Fruit fly (Drosophila melanogaster): Measurements from ENCODE around the gene CG43998.

Gene CG43998

DNA sequence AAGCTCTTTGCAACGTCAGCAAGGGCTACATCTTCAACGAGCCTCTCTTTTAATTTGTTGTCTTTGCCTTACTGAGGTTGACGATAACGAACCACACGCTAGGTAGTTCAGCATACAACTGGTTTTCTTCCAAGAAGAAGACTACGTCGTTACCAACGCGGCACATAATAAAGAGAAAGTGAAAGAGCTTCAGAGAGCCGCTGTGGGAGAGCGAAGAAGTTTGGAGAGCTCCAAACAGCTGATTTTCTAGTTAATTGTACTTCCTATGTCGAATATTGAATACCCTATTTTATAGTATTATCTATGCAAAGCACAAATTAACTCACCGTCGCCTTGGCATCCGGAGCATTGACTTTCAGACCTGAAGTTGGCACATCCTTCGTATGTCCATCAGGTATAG is 26.6 kb upstream of the CG43998 start (continued):
- TF ChIP-seq Sox15 (GFP tag; optimal IDR thresholded peaks at IDR 0.05) (no peak), Sox102F (GFP tag; optimal IDR thresholded peaks at IDR 0.05) (peak; percentile 17), CG3032 (tag; optimal IDR thresholded peaks at IDR 0.05) (no peak), CG8119 (GFP tag; IDR thresholded peaks at IDR 0.05) (peak; percentile 29; the same call in 1 of the 3 replicates), Hr39 (GFP tag; optimal IDR thresholded peaks at IDR 0.05) (no peak), dsx (GFP tag; optimal IDR thresholded peaks at IDR 0.05; ENCODE audit: poor library complexity, severe bottlenecking) (peak; percentile 57), CG3919 (GFP tag; optimal IDR thresholded peaks at IDR 0.05) (peak; percentile 41), CG34406 (GFP tag; optimal IDR thresholded peaks at IDR 0.05) (no peak), achi (GFP tag; optimal IDR thresholded peaks at IDR 0.05) (no peak), Blimp-1 (GFP tag; optimal IDR thresholded peaks at IDR 0.05) (peak; percentile 90)

DNA sequence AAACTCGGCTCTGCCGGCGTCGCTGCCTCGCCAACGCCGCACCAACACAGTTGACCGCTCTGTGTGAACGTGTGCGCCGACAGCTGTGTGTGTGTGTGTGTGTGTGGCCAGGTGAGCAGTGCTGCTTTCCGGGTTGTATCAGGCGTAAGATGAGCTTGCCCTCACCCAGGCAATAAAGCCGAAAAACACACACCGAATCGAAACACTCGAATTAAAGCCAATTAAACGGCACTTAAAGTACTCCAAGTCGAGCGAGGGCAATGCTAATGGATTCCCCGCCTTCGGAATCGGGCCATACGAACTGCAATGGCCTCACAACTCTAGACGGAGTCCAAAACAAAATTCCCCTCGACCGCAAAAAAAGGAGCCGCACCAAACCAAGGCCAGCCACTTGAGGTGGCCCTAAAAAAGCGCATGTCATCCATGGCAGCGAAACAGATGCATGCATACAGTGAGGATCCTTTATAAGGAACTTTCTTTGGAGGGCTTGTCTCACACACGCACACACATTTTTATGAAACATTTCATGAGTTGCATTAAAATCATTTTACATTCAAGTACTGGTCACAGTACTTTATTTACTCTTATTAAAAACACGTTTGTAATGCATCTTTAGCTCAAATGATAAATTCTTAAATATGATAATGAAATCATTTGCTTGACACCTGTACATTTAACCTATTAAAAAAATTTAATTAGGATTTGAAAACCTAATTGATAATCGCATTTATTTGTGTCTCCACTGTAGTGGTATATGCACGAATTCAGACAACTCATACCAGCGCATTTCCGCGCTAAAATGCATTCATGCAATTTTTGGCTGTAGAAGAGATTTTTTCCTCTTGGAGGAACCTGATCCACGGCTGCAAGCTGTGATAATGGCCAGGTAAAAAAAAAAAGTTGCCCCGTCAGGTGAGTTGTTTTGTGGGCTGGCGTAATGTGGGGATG is 19.9 kb upstream of the CG43998 start:
- TF ChIP-seq pdm3 (GFP tag; optimal IDR thresholded peaks at IDR 0.05) (peak; percentile 96), dsx (GFP tag; optimal IDR thresholded peaks at IDR 0.05; ENCODE audit: poor library complexity, severe bottlenecking) (peak; percentile 96), dac (GFP tag; optimal IDR thresholded peaks at IDR 0.05) (peak; percentile 73), Lpt (GFP tag; optimal IDR thresholded peaks at IDR 0.05) (peak; percentile 83), fkh (GFP tag; optimal IDR thresholded peaks at IDR 0.05) (no peak), CG8119 (GFP tag; IDR thresholded peaks at IDR 0.05) (peak; percentile 93), Ets96B (tag; optimal IDR thresholded peaks at IDR 0.05) (peak; percentile 98), Ets21C (GFP tag; optimal IDR thresholded peaks at IDR 0.05) (peak; percentile 91), CG34406 (GFP tag; optimal IDR thresholded peaks at IDR 0.05) (peak; percentile 95), CG6276 (GFP tag; optimal IDR thresholded peaks at IDR 0.05) (peak; percentile 89), lz (GFP tag; optimal IDR thresholded peaks at IDR 0.05) (peak; percentile 95), ss (GFP tag; optimal IDR thresholded peaks at IDR 0.05) (peak; percentile 93 to 98), svp (GFP tag) (peak; percentile 99), Smox (GFP tag; optimal IDR thresholded peaks at IDR 0.05) (peak; percentile 95), Gug (GFP tag; IDR thresholded peaks at IDR 0.05) (peak; percentile 68), CG32006 (GFP tag; optimal IDR thresholded peaks at IDR 0.05) (peak; percentile 89), esn (GFP tag; optimal IDR thresholded peaks at IDR 0.05) (peak; percentile 97), vri (GFP tag; optimal IDR thresholded peaks at IDR 0.05) (peak; percentile 88), Sox102F (GFP tag; optimal IDR thresholded peaks at IDR 0.05) (peak; percentile 93), Sox14 (GFP tag; optimal IDR thresholded peaks at IDR 0.05) (peak; percentile 96), eg (GFP tag; IDR thresholded peaks at IDR 0.05) (peak; percentile 78), spab (GFP tag; optimal IDR thresholded peaks at IDR 0.05) (peak; percentile 97), CG3919 (GFP tag; optimal IDR thresholded peaks at IDR 0.05) (peak; percentile 96), CG6163 (GFP tag; IDR thresholded peaks at IDR 0.05) (peak; percentile 87), Eip93F (GFP tag; optimal IDR thresholded peaks at IDR 0.05) (peak; percentile 73), Eip75B (GFP tag; optimal IDR thresholded peaks at IDR 0.05) (peak; percentile 96), CG11902 (GFP tag; optimal IDR thresholded peaks at IDR 0.05) (peak; percentile 94), acj6 (GFP tag; optimal IDR thresholded peaks at IDR 0.05) (peak; percentile 95), CG11294 (GFP tag; IDR thresholded peaks at IDR 0.05) (peak; percentile 48), CG4318 (GFP tag; optimal IDR thresholded peaks at IDR 0.05) (peak; percentile 78), cyc (GFP tag; optimal IDR thresholded peaks at IDR 0.05) (peak; percentile 92), Met (GFP tag; optimal IDR thresholded peaks at IDR 0.05) (peak; percentile 96), CG9139 (GFP tag; optimal IDR thresholded peaks at IDR 0.05) (peak; percentile 91), CG10631 (GFP tag; optimal IDR thresholded peaks at IDR 0.05) (peak; percentile 94), CG8319 (GFP tag; optimal IDR thresholded peaks at IDR 0.05) (peak; percentile 92), CG15336 (GFP tag; IDR thresholded peaks at IDR 0.05) (peak; percentile 89), CG8632 (GFP tag; optimal IDR thresholded peaks at IDR 0.05) (peak; percentile 94), CG16779 (tag; optimal IDR thresholded peaks at IDR 0.05) (peak; percentile 91), CG31627 (GFP tag; optimal IDR thresholded peaks at IDR 0.05) (peak; percentile 94), CG6808 (GFP tag; optimal IDR thresholded peaks at IDR 0.05) (peak; percentile 98), fd85E (GFP tag; optimal IDR thresholded peaks at IDR 0.05) (peak; percentile 81), salr (GFP tag; optimal IDR thresholded peaks at IDR 0.05) (peak; percentile 92)

Measured in whole organism, prepupa.